Fruit fly (Drosophila melanogaster): ENCODE data around the gene CG15169.

CG15169 gene

DNA sequence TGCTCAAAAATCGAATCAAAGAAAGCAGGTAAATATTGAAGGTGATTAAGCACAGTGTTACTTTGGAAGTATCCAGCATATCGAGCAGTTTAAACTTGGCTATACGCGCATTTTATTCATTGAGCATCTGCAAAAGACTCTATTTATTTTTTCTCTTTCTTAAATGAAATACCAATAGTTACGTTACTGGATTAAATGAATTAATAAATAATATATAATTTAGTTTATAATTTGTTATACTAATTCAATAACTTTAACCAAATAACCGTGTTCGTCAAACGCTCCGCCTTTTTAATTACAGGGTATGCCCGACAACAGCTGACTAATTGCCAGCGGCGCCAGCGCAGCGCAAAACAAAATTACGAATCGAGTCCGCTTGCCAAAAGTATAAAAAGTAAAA is 24.0 kb upstream of the CG15169 start (continued):
- TF ChIP-seq sisA (GFP tag; IDR thresholded peaks at IDR 0.05), result no peak
- no peak for TF ChIP-seq hbn (GFP tag; IDR thresholded peaks at IDR 0.05; ENCODE audit: partially characterized antibody)
- no peak for TF ChIP-seq Chrac-16 (GFP tag; optimal IDR thresholded peaks at IDR 0.05)
- TF ChIP-seq mld (GFP tag; IDR thresholded peaks at IDR 0.05; ENCODE audit: partially characterized antibody), result no peak
- TF ChIP-seq CG7987 (GFP tag; optimal IDR thresholded peaks at IDR 0.05), result no peak
- no peak for TF ChIP-seq gt (GFP tag; IDR thresholded peaks at IDR 0.05)
- no peak for TF ChIP-seq CG13624 (GFP tag; optimal IDR thresholded peaks at IDR 0.05)
- no peak for TF ChIP-seq CG4404 (GFP tag; IDR thresholded peaks at IDR 0.05)
- TF ChIP-seq jigr1 (GFP tag; IDR thresholded peaks at IDR 0.05), result no peak
- TF ChIP-seq CG17612 (GFP tag; IDR thresholded peaks at IDR 0.05), result no peak
- no peak for TF ChIP-seq CG5180 (GFP tag; optimal IDR thresholded peaks at IDR 0.05)
- peak; percentile 29; the same call in 1 of the 2 replicates for TF ChIP-seq MBD-R2 (GFP tag; IDR thresholded peaks at IDR 0.05)
- TF ChIP-seq Fer2 (tag; optimal IDR thresholded peaks at IDR 0.05), result no peak
- TF ChIP-seq MTF-1 (GFP tag; optimal IDR thresholded peaks at IDR 0.05; ENCODE audit: borderline replicate concordance), result no peak
- no peak for TF ChIP-seq CG8924 (tag; optimal IDR thresholded peaks at IDR 0.05)
- TF ChIP-seq tio (GFP tag; optimal IDR thresholded peaks at IDR 0.05), result no peak
- TF ChIP-seq Abd-B (GFP tag; optimal IDR thresholded peaks at IDR 0.05), result peak; percentile 33
- TF ChIP-seq Rfx (GFP tag; IDR thresholded peaks at IDR 0.05), result peak; percentile 75
- TF ChIP-seq CG1647 (GFP tag; optimal IDR thresholded peaks at IDR 0.05), result no peak
- no peak for TF ChIP-seq crol (GFP tag; IDR thresholded peaks at IDR 0.05)
- peak; percentile 21 for TF ChIP-seq B-H2 (GFP tag; optimal IDR thresholded peaks at IDR 0.05)
- peak; percentile 57 for TF ChIP-seq CG2712 (tag; optimal IDR thresholded peaks at IDR 0.05)
- TF ChIP-seq Xbp1 (GFP tag; optimal IDR thresholded peaks at IDR 0.05), result no peak
- no peak for TF ChIP-seq CG17802 (tag; optimal IDR thresholded peaks at IDR 0.05)
- TF ChIP-seq Awh (GFP tag; IDR thresholded peaks at IDR 0.05), result no peak; the same call in 1 of the 2 replicates
- TF ChIP-seq Med (GFP tag), result no peak
- TF ChIP-seq pan (optimal IDR thresholded peaks at IDR 0.05), result no peak
- peak in 1 of 2 experiments; percentile 74 for TF ChIP-seq pan (GFP tag; optimal IDR thresholded peaks at IDR 0.05 in 1 of 2, IDR thresholded peaks at IDR 0.05 in 1 of 2)
- TF ChIP-seq Hr39 (optimal IDR thresholded peaks at IDR 0.05), result no peak
- TF ChIP-seq CG11504 (tag; optimal IDR thresholded peaks at IDR 0.05), result peak; percentile 36
- no peak for TF ChIP-seq CG9727 (GFP tag; optimal IDR thresholded peaks at IDR 0.05)
- TF ChIP-seq zen2 (GFP tag; IDR thresholded peaks at IDR 0.05; ENCODE audit: partially characterized antibody), result no peak
- peak; percentile 26 for TF ChIP-seq Sox100B (GFP tag; optimal IDR thresholded peaks at IDR 0.05)
- TF ChIP-seq CG16815 (GFP tag; optimal IDR thresholded peaks at IDR 0.05), result no peak
- TF ChIP-seq CG4424 (GFP tag; optimal IDR thresholded peaks at IDR 0.05), result peak; percentile 3
- TF ChIP-seq CG3995 (GFP tag; optimal IDR thresholded peaks at IDR 0.05), result no peak
- no peak for TF ChIP-seq klu (GFP tag; IDR thresholded peaks at IDR 0.05)
- no peak for TF ChIP-seq schlank (tag; optimal IDR thresholded peaks at IDR 0.05)
- TF ChIP-seq ranshi (GFP tag; IDR thresholded peaks at IDR 0.05), result peak; percentile 45; the same call in 1 of the 2 replicates
- no peak for TF ChIP-seq disco-r (GFP tag; optimal IDR thresholded peaks at IDR 0.05)
- TF ChIP-seq Bteb2 (GFP tag; optimal IDR thresholded peaks at IDR 0.05), result no peak
- TF ChIP-seq Dip2 (GFP tag; IDR thresholded peaks at IDR 0.05), result no peak
- TF ChIP-seq Pdp1 (GFP tag; optimal IDR thresholded peaks at IDR 0.05), result no peak
- no peak for TF ChIP-seq CG17568 (GFP tag; optimal IDR thresholded peaks at IDR 0.05)
- peak; percentile 57 for TF ChIP-seq HHEX (GFP tag; optimal IDR thresholded peaks at IDR 0.05)
- TF ChIP-seq CG10543 (GFP tag; optimal IDR thresholded peaks at IDR 0.05), result peak; percentile 40
- TF ChIP-seq Ets97D (GFP tag; optimal IDR thresholded peaks at IDR 0.05), result no peak
- peak; percentile 61 for TF ChIP-seq CG6765 (GFP tag; optimal IDR thresholded peaks at IDR 0.05)
- no peak for TF ChIP-seq CG10462 (GFP tag; optimal IDR thresholded peaks at IDR 0.05)
- no peak for TF ChIP-seq seq (GFP tag; IDR thresholded peaks at IDR 0.05)
- no peak for TF ChIP-seq D (optimal IDR thresholded peaks at IDR 0.05)
- no peak for TF ChIP-seq D (GFP tag; optimal IDR thresholded peaks at IDR 0.05)

Measured in whole organism, embryonic.